Worm (Caenorhabditis elegans) whole organism, young adult: ENCODE measurements around the gene Y105C5A.1269.
A peak's percentile ranks its signal among the peaks of the same experiment; 100 is the strongest.
"Not testable (repeated sequence)": the region's sequence is repeated elsewhere in the genome, so short reads cannot be mapped to it uniquely, and the experiment has no call there.

ENCODE experiments used
- B0261.1 ChIP-seq: sonication (generic microtip); optimal IDR thresholded peaks from 2 replicates; lab custom pipeline; 2016; ENCODE audit warnings: mild to moderate bottlenecking, missing genetic modification characterization, moderate library complexity, missing compliant biosample characterization
- D2030.7 ChIP-seq: fragments of 200-800 bp; sonication (Bioruptor generic); IDR thresholded peaks from 2 replicates; pipeline ENCODE4 v1.3.6; 2022; ENCODE audit warnings: missing genetic modification reagents, missing genetic modification characterization, missing compliant biosample characterization
- F33H1.4 ChIP-seq: fragments of 200-800 bp; sonication (Bioruptor generic); IDR thresholded peaks from 2 replicates; pipeline ENCODE4 v1.3.6; 2022; ENCODE audit warnings: missing genetic modification reagents, missing genetic modification characterization, missing compliant biosample characterization
- Y56A3A.18 ChIP-seq: fragments of 200-800 bp; sonication (Bioruptor generic); IDR thresholded peaks from 2 replicates; pipeline ENCODE4 v1.3.6; 2022; ENCODE audit warnings: missing genetic modification reagents, missing genetic modification characterization, missing compliant biosample characterization
- Y95B8A.8 ChIP-seq: fragments of 200-800 bp; sonication (Bioruptor generic); IDR thresholded peaks from 2 replicates; pipeline ENCODE4 v1.3.6; 2022; ENCODE audit warnings: missing genetic modification reagents, missing genetic modification characterization, missing compliant biosample characterization
- ZK185.1 ChIP-seq: sonication (generic microtip); optimal IDR thresholded peaks from 2 replicates; lab custom pipeline; 2016; ENCODE audit warnings: mild to moderate bottlenecking, missing genetic modification characterization, missing compliant biosample characterization; ENCODE audit not compliant: poor library complexity, severe bottlenecking
- attf-5 ChIP-seq: fragments of 200-800 bp; sonication (Bioruptor generic); optimal IDR thresholded peaks from 2 replicates; lab custom pipeline; 2018; ENCODE audit warnings: mild to moderate bottlenecking, missing genetic modification characterization, missing compliant biosample characterization
- attf-6 ChIP-seq: fragments of 200-800 bp; sonication (Bioruptor generic); IDR thresholded peaks from 2 replicates; pipeline ENCODE4 v1.3.6; 2022; ENCODE audit warnings: missing genetic modification reagents, missing genetic modification characterization, missing compliant biosample characterization
- bed-2 ChIP-seq: fragments of 200-800 bp; sonication (Bioruptor generic); IDR thresholded peaks from 2 replicates; pipeline ENCODE4 v1.3.6; 2022; ENCODE audit warnings: missing genetic modification reagents, missing genetic modification characterization, missing compliant biosample characterization
- ceh-100 ChIP-seq: fragments of 200-800 bp; sonication (Bioruptor generic); IDR thresholded peaks from 2 replicates; pipeline ENCODE4 v1.3.6; 2022; ENCODE audit warnings: missing genetic modification reagents, missing genetic modification characterization, missing compliant biosample characterization
- egrh-3 ChIP-seq: fragments of 200-800 bp; sonication (Bioruptor generic); IDR thresholded peaks from 2 replicates; pipeline ENCODE4 v1.3.6; 2022; ENCODE audit warnings: missing genetic modification reagents, missing genetic modification characterization, missing compliant biosample characterization
- hmg-20 ChIP-seq: fragments of 200-800 bp; sonication (Bioruptor generic); IDR thresholded peaks from 2 replicates; pipeline ENCODE4 v1.3.6; 2022; ENCODE audit warnings: missing genetic modification reagents, missing genetic modification characterization, missing compliant biosample characterization
- hsf-1 ChIP-seq: fragments of 200-800 bp; sonication (Bioruptor generic); IDR thresholded peaks from 2 replicates; pipeline ENCODE4 v1.3.6; 2022; ENCODE audit warnings: missing genetic modification reagents, missing genetic modification characterization, missing compliant biosample characterization
- lin-54 ChIP-seq: fragments of 200-800 bp; sonication (Bioruptor generic); optimal IDR thresholded peaks from 2 replicates; lab custom pipeline; 2018; ENCODE audit warnings: mild to moderate bottlenecking, missing genetic modification characterization, missing compliant biosample characterization
- madf-3 ChIP-seq: fragments of 200-800 bp; sonication (Bioruptor generic); IDR thresholded peaks from 2 replicates; pipeline ENCODE4 v1.3.6; 2022; ENCODE audit warnings: missing genetic modification reagents, missing genetic modification characterization, missing compliant biosample characterization
- mxl-1 ChIP-seq: sonication (generic microtip); optimal IDR thresholded peaks from 2 replicates; lab custom pipeline; 2016; ENCODE audit warnings: missing genetic modification characterization, missing compliant biosample characterization
- nhr-27 ChIP-seq: fragments of 200-800 bp; sonication (Bioruptor generic); optimal IDR thresholded peaks from 2 replicates; lab custom pipeline; 2018; ENCODE audit warnings: mild to moderate bottlenecking, missing genetic modification characterization, moderate library complexity, missing compliant biosample characterization
- rcor-1 ChIP-seq: fragments of 200-800 bp; sonication (Bioruptor generic); IDR thresholded peaks from 2 replicates; pipeline ENCODE4 v1.3.6; 2022; ENCODE audit warnings: missing genetic modification reagents, missing genetic modification characterization, missing compliant biosample characterization
- snpc-4 ChIP-seq, 5 experiments: fragments of 150-350 bp in 1 of 5; sonication (generic microtip) in 4 of 5; optimal IDR thresholded peaks; 2 replicates each; lab custom pipeline; 2014 to 2018; ENCODE audit warnings: missing genetic modification characterization in 5 of 5, missing biosample characterization in 3 of 5, antibody characterized with exemption in 2 of 5, mild to moderate bottlenecking in 2 of 5, missing compliant biosample characterization in 2 of 5, missing genotype in 2 of 5, moderate library complexity in 2 of 5, missing genetic modification reagents in 1 of 5
- zim-3 ChIP-seq: sonication (generic microtip); optimal IDR thresholded peaks from 2 replicates; lab custom pipeline; 2017; ENCODE audit warnings: mild to moderate bottlenecking, missing genetic modification characterization, moderate library complexity, missing compliant biosample characterization
- ztf-25 ChIP-seq: fragments of 200-800 bp; sonication (Bioruptor generic); IDR thresholded peaks from 2 replicates; pipeline ENCODE4 v1.3.6; 2022; ENCODE audit warnings: missing genetic modification reagents, missing genetic modification characterization, missing compliant biosample characterization

Y105C5A.1269 gene

DNA sequence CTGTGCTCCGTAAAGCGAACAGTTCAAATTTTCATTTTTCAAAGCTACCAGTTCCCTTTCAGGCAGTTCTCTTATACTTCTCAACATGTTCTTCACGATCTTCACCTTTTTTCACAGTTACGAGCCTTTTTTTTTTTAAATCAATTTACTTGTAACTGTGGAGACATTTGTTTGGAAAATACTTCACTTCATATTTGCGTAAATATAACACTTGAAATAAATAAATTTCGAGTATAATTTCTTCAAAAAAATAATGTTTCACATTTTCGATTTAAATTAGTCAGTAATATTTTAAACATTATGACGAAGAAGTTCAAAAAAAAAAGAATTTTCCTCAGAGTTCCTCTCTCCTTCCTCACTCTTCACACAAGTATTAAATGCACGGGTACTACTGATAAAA, at the start of gene Y105C5A.1269:
Gene Y105C5A.1269, plus strand, starts transcription at position 301 of the 400 bp plus-strand sequence.
- TF ChIP-seq Y95B8A.8 (GFP tag; lab: Robert Waterston, UW), result no peak

- 0 out of 2 replicates have a peak, but pooled peaks have one; percentile 51 for TF ChIP-seq hsf-1 (GFP tag; lab: Robert Waterston, UW)
- TF ChIP-seq D2030.7 (GFP tag; lab: Robert Waterston, UW), result peak; percentile 38; the same call in 1 of the 2 replicates
- TF ChIP-seq snpc-4 (GFP tag; optimal IDR thresholded peaks at IDR 0.05; lab: Kevin White, UChicago), result not testable (repeated sequence)
- peak in 3 of 4 experiments; percentile 56 to 91 (median 71) for TF ChIP-seq snpc-4 (tag; optimal IDR thresholded peaks at IDR 0.05; lab: Kevin White, UChicago)
- 0 out of 2 replicates have a peak, but pooled peaks have one; percentile 12 for TF ChIP-seq ztf-25 (GFP tag; lab: Robert Waterston, UW)
- TF ChIP-seq ceh-100 (GFP tag; lab: Robert Waterston, UW), result peak; percentile 32; the same call in 1 of the 2 replicates
- peak; percentile 93 for TF ChIP-seq attf-6
- TF ChIP-seq F33H1.4 (GFP tag; lab: Robert Waterston, UW), result peak; percentile 20; the same call in 1 of the 2 replicates
Observed at ce11 chrIV:15805017-15805637, 42.1 kb upstream of the Y105C5A.1269 start.

- no peak for TF ChIP-seq nhr-27 (tag; lab: Kevin White, UChicago)
- no peak for TF ChIP-seq lin-54
- no peak for TF ChIP-seq rcor-1
Observed at ce11 chrIV:15814044-15814443, 33.2 kb upstream of the Y105C5A.1269 start.

DNA sequence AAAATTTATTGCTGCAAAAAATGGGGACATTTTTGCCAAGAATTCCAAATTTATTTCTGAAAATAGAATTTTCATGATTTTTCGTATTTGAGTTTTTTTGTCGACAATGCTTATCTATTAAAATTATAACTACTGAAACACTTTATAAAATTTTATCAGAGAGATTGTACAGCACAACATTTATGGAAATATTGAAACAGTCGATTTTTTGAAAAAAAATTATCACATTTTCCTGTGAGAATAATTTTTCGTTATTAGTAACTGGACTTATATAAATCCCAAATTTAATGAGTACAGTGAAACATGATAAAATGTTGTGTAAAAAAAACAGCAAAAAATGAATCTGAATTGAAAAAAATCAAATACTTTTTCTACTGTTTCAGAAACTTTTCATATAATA, 29.7 kb upstream of the Y105C5A.1269 start:
- TF ChIP-seq hmg-20 (no peak), Y56A3A.18 (GFP tag; lab: Robert Waterston, UW) (no peak), snpc-4 (GFP tag; optimal IDR thresholded peaks at IDR 0.05; lab: Kevin White, UChicago) (peak; percentile 16), snpc-4 (tag; optimal IDR thresholded peaks at IDR 0.05; lab: Kevin White, UChicago) (peak in 3 of 4 experiments; percentile 26 to 73 (median 58)), attf-5 (GFP tag; lab: Kevin White, UChicago) (no peak), ZK185.1 (no peak), mxl-1 (tag; lab: Kevin White, UChicago) (no peak)

ce11 chrIV:15819759-15820158, 27.4 kb upstream of the Y105C5A.1269 start, which contains the start of gene daf-38:
Gene daf-38 (plus strand): TSS chrIV:15820059.
- TF ChIP-seq bed-2, result no peak
- no peak for TF ChIP-seq zim-3
- 0 out of 2 replicates have a peak, but pooled peaks have one; percentile 20 for TF ChIP-seq attf-6

ce11 chrIV:15826568-15826967, 20.6 kb upstream of the Y105C5A.1269 start:
- TF ChIP-seq madf-3 (GFP tag; lab: Robert Waterston, UW) (0 out of 2 replicates have a peak, but pooled peaks have one; percentile 49), hsf-1 (GFP tag; lab: Robert Waterston, UW) (peak; percentile 86), F33H1.4 (GFP tag; lab: Robert Waterston, UW) (peak; percentile 40), egrh-3 (GFP tag; lab: Robert Waterston, UW) (peak; percentile 54; the same call in 1 of the 2 replicates)

ce11 chrIV:15827322-15827721, 19.9 kb upstream of the Y105C5A.1269 start:
- peak; percentile 91 for TF ChIP-seq hsf-1 (GFP tag; lab: Robert Waterston, UW)

ce11 chrIV:15844064-15844463, 3.1 kb upstream of the Y105C5A.1269 start:
- TF ChIP-seq B0261.1 (no peak), attf-6 (peak; percentile 57; the same call in 1 of the 2 replicates), snpc-4 (GFP tag; optimal IDR thresholded peaks at IDR 0.05; lab: Kevin White, UChicago) (no peak), snpc-4 (tag; optimal IDR thresholded peaks at IDR 0.05; lab: Kevin White, UChicago) (peak in 2 of 4 experiments; percentile 50 to 54)
- TF ChIP-seq, all 124 proteins: peak for 2
